Worm (Caenorhabditis elegans): ENCODE measurements around the gene C06E7.88.

ce11 chrIV:5846269-5846668 is 20.8 kb downstream of the C06E7.88 start, which contains the start of gene sams-4:
- TF ChIP-seq med-1 (GFP tag; optimal IDR thresholded peaks at IDR 0.05; ENCODE audit: insufficient read depth) (no peak), ref-1 (GFP tag; conservative IDR thresholded peaks at IDR 0.05) (no peak)
